Fruit fly (Drosophila melanogaster) whole organism, embryonic: Measurements from ENCODE around the gene Glg1.
A peak's percentile ranks its signal among the peaks of the same experiment; 100 is the strongest.

Experiments
- Abd-B ChIP-seq: fragments of 200-800 bp; sonication (Bioruptor generic); optimal IDR thresholded peaks from 2 replicates; lab custom pipeline; 2018; ENCODE audit warnings: missing biosample characterization, mild to moderate bottlenecking, missing genetic modification characterization, moderate library complexity
- Aef1 ChIP-seq: fragments of 200-800 bp; sonication (Bioruptor generic); IDR thresholded peaks from 3 replicates; pipeline ENCODE4 v1.3.6; 2022; ENCODE audit warnings: missing biosample characterization, missing genetic modification characterization
- Atf3 ChIP-seq: fragments of 200-800 bp; sonication (Bioruptor generic); optimal IDR thresholded peaks from 3 replicates; lab custom pipeline; 2016; ENCODE audit warnings: missing biosample characterization, missing genetic modification characterization
- Atf6 ChIP-seq: fragments of 200-800 bp; sonication (Bioruptor generic); IDR thresholded peaks from 2 replicates; pipeline ENCODE4 v1.3.6; 2022; ENCODE audit warnings: missing biosample characterization, missing genetic modification characterization
- CG13287 ChIP-seq: fragments of 200-800 bp; sonication (Bioruptor generic); IDR thresholded peaks from 2 replicates; pipeline ENCODE4 v1.3.6; 2022; ENCODE audit warnings: missing biosample characterization, missing genetic modification characterization; ENCODE audit not compliant: partially characterized antibody
- CG14860 ChIP-seq: fragments of 200-800 bp; sonication (Bioruptor generic); IDR thresholded peaks from 3 replicates; pipeline ENCODE4 v1.3.6; 2022; ENCODE audit warnings: missing biosample characterization, missing genetic modification characterization; ENCODE audit not compliant: partially characterized antibody
- CG17361 ChIP-seq: fragments of 200-800 bp; sonication (Bioruptor generic); IDR thresholded peaks from 3 replicates; pipeline ENCODE4 v1.3.6; 2022; ENCODE audit warnings: missing biosample characterization, missing genetic modification characterization
- CG17802 ChIP-seq: fragments of 200-800 bp; sonication (Bioruptor generic); optimal IDR thresholded peaks from 2 replicates; lab custom pipeline; 2018; ENCODE audit warnings: missing biosample characterization, mild to moderate bottlenecking, missing genetic modification characterization, moderate library complexity
- CG17829 ChIP-seq: fragments of 200-800 bp; optimal IDR thresholded peaks from 2 replicates; lab custom pipeline; 2019; ENCODE audit warnings: missing biosample characterization, mild to moderate bottlenecking, missing genetic modification characterization, moderate library complexity
- CG18599 ChIP-seq: fragments of 200-800 bp; sonication (Bioruptor generic); optimal IDR thresholded peaks from 3 replicates; lab custom pipeline; 2017; ENCODE audit warnings: missing biosample characterization, missing genetic modification characterization, mild to moderate bottlenecking, moderate library complexity, missing genetic modification reagents
- CG2678 ChIP-seq: fragments of 200-800 bp; sonication (Bioruptor generic); optimal IDR thresholded peaks from 3 replicates; lab custom pipeline; 2019; ENCODE audit warnings: missing biosample characterization, mild to moderate bottlenecking, missing genetic modification characterization, moderate library complexity
- CG4424 ChIP-seq: fragments of 200-800 bp; sonication (Bioruptor generic); optimal IDR thresholded peaks from 3 replicates; lab custom pipeline; 2016; ENCODE audit warnings: missing biosample characterization, missing genetic modification characterization
- CG6175 ChIP-seq: fragments of 200-800 bp; sonication (Bioruptor generic); IDR thresholded peaks from 3 replicates; pipeline ENCODE4 v1.3.6; 2022; ENCODE audit warnings: missing biosample characterization, missing genetic modification characterization
- CG7271 ChIP-seq: fragments of 200-800 bp; sonication (Bioruptor generic); optimal IDR thresholded peaks from 2 replicates; lab custom pipeline; 2018; ENCODE audit warnings: missing biosample characterization, mild to moderate bottlenecking, missing genetic modification characterization, moderate library complexity
- CG7556 ChIP-seq: fragments of 200-800 bp; sonication (Bioruptor generic); optimal IDR thresholded peaks from 2 replicates; lab custom pipeline; 2017; ENCODE audit warnings: missing biosample characterization, mild to moderate bottlenecking, missing genetic modification characterization
- CG8089 ChIP-seq: fragments of 200-800 bp; sonication (Bioruptor generic); optimal IDR thresholded peaks from 3 replicates; lab custom pipeline; 2016; ENCODE audit warnings: missing biosample characterization, missing genetic modification characterization
- CG8281 ChIP-seq: fragments of 200-800 bp; sonication (Bioruptor generic); optimal IDR thresholded peaks from 2 replicates; lab custom pipeline; 2018; ENCODE audit warnings: missing biosample characterization, mild to moderate bottlenecking, missing genetic modification characterization, moderate library complexity
- CG8388 ChIP-seq: fragments of 200-800 bp; sonication (Bioruptor generic); optimal IDR thresholded peaks from 2 replicates; lab custom pipeline; 2019; ENCODE audit warnings: missing biosample characterization, mild to moderate bottlenecking, missing genetic modification characterization, moderate library complexity
- CTCF ChIP-seq: fragments of 200-800 bp; sonication (Bioruptor generic); optimal IDR thresholded peaks from 2 replicates; lab custom pipeline; 2017; ENCODE audit warnings: missing biosample characterization, mild to moderate bottlenecking, missing genetic modification characterization, moderate library complexity
- Camta ChIP-seq: fragments of 200-800 bp; sonication (Bioruptor generic); optimal IDR thresholded peaks from 2 replicates; lab custom pipeline; 2016; ENCODE audit warnings: missing biosample characterization, missing genetic modification characterization
- Chrac-16 ChIP-seq: fragments of 200-800 bp; sonication (Bioruptor generic); optimal IDR thresholded peaks from 3 replicates; lab custom pipeline; 2016; ENCODE audit warnings: missing biosample characterization, missing genetic modification characterization
- D19B ChIP-seq: fragments of 200-800 bp; sonication (Bioruptor generic); optimal IDR thresholded peaks from 2 replicates; lab custom pipeline; 2017; ENCODE audit warnings: missing biosample characterization, mild to moderate bottlenecking, missing genetic modification characterization
- Dad ChIP-seq: fragments of 200-800 bp; sonication (Bioruptor generic); optimal IDR thresholded peaks from 3 replicates; lab custom pipeline; 2016; ENCODE audit warnings: missing biosample characterization, missing genetic modification characterization
- Dbx ChIP-seq: fragments of 200-800 bp; sonication (Bioruptor generic); IDR thresholded peaks from 3 replicates; pipeline ENCODE4 v1.3.6; 2022; ENCODE audit warnings: missing biosample characterization, missing genetic modification characterization
- Fer2 ChIP-seq: fragments of 200-800 bp; sonication (Bioruptor generic); optimal IDR thresholded peaks from 2 replicates; lab custom pipeline; 2018; ENCODE audit warnings: missing biosample characterization, mild to moderate bottlenecking, missing genetic modification characterization, moderate library complexity
- Gsc ChIP-seq: fragments of 200-800 bp; sonication (Bioruptor generic); IDR thresholded peaks from 2 replicates; pipeline ENCODE4 v1.3.6; 2022; ENCODE audit warnings: missing biosample characterization, missing genetic modification characterization
- HHEX ChIP-seq: fragments of 200-800 bp; sonication (Bioruptor generic); optimal IDR thresholded peaks from 3 replicates; lab custom pipeline; 2017; ENCODE audit warnings: missing biosample characterization, mild to moderate bottlenecking, missing genetic modification characterization, missing genetic modification reagents
- HLH3B ChIP-seq: fragments of 200-800 bp; sonication (Bioruptor generic); IDR thresholded peaks from 2 replicates; pipeline ENCODE4 v1.3.6; 2022; ENCODE audit warnings: missing biosample characterization, missing genetic modification characterization
- HLH4C ChIP-seq: fragments of 200-800 bp; sonication (Bioruptor generic); IDR thresholded peaks from 3 replicates; pipeline ENCODE4 v1.3.6; 2022; ENCODE audit warnings: missing biosample characterization, missing genetic modification characterization; ENCODE audit not compliant: partially characterized antibody
- MESR4 ChIP-seq: fragments of 200-800 bp; sonication (Bioruptor generic); optimal IDR thresholded peaks from 2 replicates; lab custom pipeline; 2018; ENCODE audit warnings: missing biosample characterization, mild to moderate bottlenecking, missing genetic modification characterization, moderate library complexity
- Med ChIP-seq: fragments of 200-800 bp; sonication (Bioruptor generic); peaks from one replicate; lab custom pipeline; 2016; ENCODE audit warnings: missing biosample characterization, missing genetic modification characterization, mild to moderate bottlenecking, inconsistent platforms, moderate library complexity
- NC2α ChIP-seq: fragments of 200-800 bp; sonication (Bioruptor generic); optimal IDR thresholded peaks from 2 replicates; lab custom pipeline; 2016; ENCODE audit warnings: missing biosample characterization, missing genetic modification characterization
- Rx ChIP-seq: fragments of 200-800 bp; sonication (Bioruptor generic); IDR thresholded peaks from 2 replicates; pipeline ENCODE4 v1.3.6; 2022; ENCODE audit warnings: missing biosample characterization, missing genetic modification characterization
- Sin3A ChIP-seq: fragments of >200 bp; optimal IDR thresholded peaks from 2 replicates; lab custom pipeline; 2018
- Sox102F ChIP-seq: fragments of 200-800 bp; sonication (Bioruptor generic); optimal IDR thresholded peaks from 2 replicates; lab custom pipeline; 2018; ENCODE audit warnings: missing biosample characterization, mild to moderate bottlenecking, missing genetic modification characterization, moderate library complexity
- Usf ChIP-seq: fragments of 200-800 bp; sonication (Bioruptor generic); optimal IDR thresholded peaks from 2 replicates; lab custom pipeline; 2017; ENCODE audit warnings: missing genotype, missing biosample characterization, missing genetic modification characterization
- ase ChIP-seq: fragments of 200-800 bp; sonication (Bioruptor generic); IDR thresholded peaks from 3 replicates; pipeline ENCODE4 v1.3.6; 2022; ENCODE audit warnings: missing biosample characterization, missing genetic modification characterization
- crp ChIP-seq, 2 experiments: fragments of 200-800 bp; sonication (Bioruptor generic); optimal IDR thresholded peaks; 2 replicates in 1 of 2; 3 replicates in 1 of 2; lab custom pipeline; 2017; ENCODE audit warnings: missing biosample characterization in 2 of 2, missing genetic modification characterization in 2 of 2, mild to moderate bottlenecking in 1 of 2, moderate library complexity in 1 of 2
- dysf ChIP-seq: fragments of 200-800 bp; sonication (Bioruptor generic); IDR thresholded peaks from 3 replicates; pipeline ENCODE4 v1.3.6; 2022; ENCODE audit warnings: missing biosample characterization, missing genetic modification characterization
- ems ChIP-seq: fragments of 200-800 bp; sonication (Bioruptor generic); optimal IDR thresholded peaks from 3 replicates; lab custom pipeline; 2016; ENCODE audit warnings: missing biosample characterization, missing genetic modification characterization
- fd102C ChIP-seq: fragments of 200-800 bp; sonication (Bioruptor generic); optimal IDR thresholded peaks from 2 replicates; lab custom pipeline; 2018; ENCODE audit warnings: missing biosample characterization, mild to moderate bottlenecking, missing genetic modification characterization, moderate library complexity
- jing ChIP-seq: fragments of 200-800 bp; sonication (Bioruptor generic); optimal IDR thresholded peaks from 2 replicates; lab custom pipeline; 2018; ENCODE audit warnings: missing biosample characterization, mild to moderate bottlenecking, missing genetic modification characterization
- lmd ChIP-seq: fragments of 200-800 bp; sonication (Bioruptor generic); IDR thresholded peaks from 2 replicates; pipeline ENCODE4 v1.3.6; 2022; ENCODE audit warnings: missing biosample characterization, missing genetic modification characterization
- lola ChIP-seq, 3 experiments: fragments of >200 bp in 2 of 3; fragments of 200-800 bp in 1 of 3; sonication (Bioruptor generic) in 1 of 3; optimal IDR thresholded peaks; 2 replicates each; lab custom pipeline; 2017 to 2019; ENCODE audit warnings: missing biosample characterization in 3 of 3, missing genetic modification characterization in 3 of 3, mild to moderate bottlenecking in 1 of 3, moderate library complexity in 1 of 3
- onecut ChIP-seq: fragments of 200-800 bp; sonication (Bioruptor generic); IDR thresholded peaks from 2 replicates; pipeline ENCODE4 v1.3.6; 2022; ENCODE audit warnings: missing biosample characterization, missing genetic modification characterization
- row ChIP-seq: fragments of 200-800 bp; sonication (Bioruptor generic); IDR thresholded peaks from 3 replicates; pipeline ENCODE4 v1.3.6; 2022; ENCODE audit warnings: missing biosample characterization, missing genetic modification characterization
- sqz ChIP-seq: fragments of 200-800 bp; sonication (Bioruptor generic); optimal IDR thresholded peaks from 3 replicates; lab custom pipeline; 2018; ENCODE audit warnings: missing biosample characterization, mild to moderate bottlenecking, missing genetic modification characterization
- sug ChIP-seq: fragments of 200-800 bp; optimal IDR thresholded peaks from 2 replicates; lab custom pipeline; 2019; ENCODE audit warnings: missing biosample characterization, mild to moderate bottlenecking, missing genetic modification characterization, moderate library complexity

Gene Glg1

DNA sequence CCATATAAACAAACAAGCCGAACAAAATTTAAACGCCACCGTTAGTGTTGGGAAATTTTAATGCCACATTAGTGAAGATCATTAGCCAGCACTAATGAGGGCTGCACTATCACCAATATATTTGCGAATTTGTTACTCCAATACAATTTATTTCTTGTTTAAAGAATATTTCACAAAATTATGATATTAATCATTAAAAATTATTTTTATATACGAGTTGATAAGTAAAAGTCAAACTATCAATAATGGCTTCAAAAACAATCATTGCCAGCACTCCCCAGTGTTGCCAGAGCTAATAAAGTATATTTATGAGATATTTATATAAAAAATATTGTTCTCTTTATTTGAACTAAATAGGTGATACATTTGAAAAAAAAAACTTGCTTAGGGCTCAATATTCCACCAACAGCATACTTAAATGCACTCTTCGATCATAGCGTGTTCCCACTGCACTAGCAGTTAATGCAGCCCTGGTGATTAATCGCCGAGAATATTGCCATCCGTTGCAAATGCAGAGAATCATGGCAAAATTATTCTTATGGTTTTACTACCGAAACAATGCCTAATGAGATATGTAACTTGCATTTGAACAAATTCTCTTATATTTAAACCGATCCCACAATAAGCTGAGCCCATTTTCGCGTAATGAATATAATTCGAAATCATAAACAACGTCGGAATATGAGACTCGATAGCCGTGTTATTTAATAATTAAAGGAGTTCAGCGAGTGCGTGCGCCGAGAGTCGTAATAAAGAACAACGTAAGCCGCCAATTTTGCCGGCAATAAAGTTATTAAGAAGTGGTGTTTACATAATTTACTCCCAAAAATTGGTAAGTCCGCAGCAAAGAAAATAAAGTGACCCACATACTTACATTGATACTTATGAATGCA, 8.7 kb upstream of the Glg1 start, which contains the start of the genes SAK and Cdk12 (continued):
- TF ChIP-seq fd102C (GFP tag; lab: Kevin White, UChicago) (no peak), crp (GFP tag; optimal IDR thresholded peaks at IDR 0.05; lab: Kevin White, UChicago) (peak in 1 of 2 experiments; percentile 33), Rx (GFP tag; lab: Robert Waterston, UW) (peak; percentile 80), Atf6 (peak; percentile 84), sqz (GFP tag; lab: Kevin White, UChicago) (peak; percentile 76), Chrac-16 (GFP tag; lab: Kevin White, UChicago) (peak; percentile 86), CG7271 (peak; percentile 57), Abd-B (peak; percentile 91), CG6175 (peak; percentile 53), CG14860 (GFP tag; lab: Robert Waterston, UW) (0 out of 3 replicates have a peak, but pooled peaks have one; percentile 38), Usf (peak; percentile 78), Aef1 (peak; percentile 79), CG2678 (tag; lab: Kevin White, UChicago) (peak; percentile 90), HLH4C (no peak), onecut (GFP tag; lab: Robert Waterston, UW) (0 out of 2 replicates have a peak, but pooled peaks have one; percentile 34), Sox102F (peak; percentile 79), CG4424 (GFP tag; lab: Kevin White, UChicago) (peak; percentile 85), Dad (GFP tag; lab: Kevin White, UChicago) (peak; percentile 48), CG17361 (GFP tag; lab: Robert Waterston, UW) (peak; percentile 95), Med (GFP tag; lab: Kevin White, UChicago) (peak; percentile 86), dysf (GFP tag; lab: Robert Waterston, UW) (peak; percentile 86), CG17829 (tag; lab: Kevin White, UChicago) (peak; percentile 89), Atf3 (no peak), MESR4 (peak; percentile 89), CTCF (GFP tag; lab: Kevin White, UChicago) (peak; percentile 39), lmd (peak; percentile 87), jing (GFP tag; lab: Kevin White, UChicago) (peak; percentile 48), HHEX (peak; percentile 85), CG7556 (GFP tag; lab: Kevin White, UChicago) (peak; percentile 87), Fer2 (tag; lab: Kevin White, UChicago) (peak; percentile 73), CG18599 (GFP tag; lab: Kevin White, UChicago) (peak; percentile 89), D19B (GFP tag; lab: Kevin White, UChicago) (peak; percentile 74), CG8089 (peak; percentile 36), lola (GFP tag; optimal IDR thresholded peaks at IDR 0.05; lab: Kevin White, UChicago) (peak in 1 of 3 experiments; percentile 85), CG8281 (tag; lab: Kevin White, UChicago) (peak; percentile 52), sug (tag; lab: Kevin White, UChicago) (peak; percentile 87), NC2α (GFP tag; lab: Kevin White, UChicago) (no peak), Camta (GFP tag; lab: Kevin White, UChicago) (peak; percentile 48), CG8388 (peak; percentile 78), Gsc (no peak; the same call in 1 of the 2 replicates), row (GFP tag; lab: Robert Waterston, UW) (peak; percentile 96), ems (GFP tag; lab: Kevin White, UChicago) (peak; percentile 12), CG13287 (GFP tag; lab: Robert Waterston, UW) (peak; percentile 59), Sin3A (lab: Kevin White, UChicago) (no peak), ase (GFP tag; lab: Robert Waterston, UW) (peak; percentile 78), Dbx (GFP tag; lab: Robert Waterston, UW) (peak; percentile 84), HLH3B (GFP tag; lab: Robert Waterston, UW) (peak; percentile 66), CG17802 (peak; percentile 88)
